Fruit fly (Drosophila melanogaster) Kc167 (cell line): ENCODE data around the gene CG14036.

ENCODE experiments used
- Myc ChIP-seq: fragments of >200 bp; optimal IDR thresholded peaks from 2 replicates; lab custom pipeline; 2017; ENCODE audit warnings: missing external identifiers
- Sin3A ChIP-seq: fragments of >200 bp; optimal IDR thresholded peaks from 2 replicates; lab custom pipeline; 2018; ENCODE audit warnings: missing external identifiers
- h ChIP-seq: fragments of >200 bp; optimal IDR thresholded peaks from 3 replicates; lab custom pipeline; 2018; ENCODE audit warnings: missing external identifiers
- insv ChIP-seq: fragments of >200 bp; optimal IDR thresholded peaks from 3 replicates; lab custom pipeline; 2018; ENCODE audit warnings: missing external identifiers
- psq ChIP-seq: fragments of >200 bp; optimal IDR thresholded peaks from 2 replicates; lab custom pipeline; 2017; ENCODE audit warnings: missing external identifiers
- ttk ChIP-seq: sonication (Bioruptor generic); optimal IDR thresholded peaks from 2 replicates; lab custom pipeline; 2017; ENCODE audit warnings: missing external identifiers

The CG14036 gene

DNA sequence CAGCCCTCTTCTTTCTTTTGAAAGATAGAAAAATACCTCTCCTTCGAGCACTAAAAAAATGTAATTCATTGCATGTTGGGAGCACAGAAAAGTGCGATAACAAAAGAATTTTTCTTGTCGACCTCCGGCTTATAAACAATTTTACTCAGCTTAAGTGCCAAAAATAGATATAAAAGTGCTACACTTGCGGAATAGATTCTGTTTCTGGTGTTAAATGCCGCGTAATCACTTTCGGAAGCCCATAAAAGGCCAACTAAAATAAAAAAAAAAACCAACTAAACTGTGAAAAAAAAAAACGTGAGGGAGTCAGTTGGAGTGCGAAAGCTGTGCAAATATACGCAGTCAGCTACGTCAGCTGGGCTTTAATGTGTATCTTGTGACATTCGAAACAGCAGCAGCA is 34.8 kb upstream of the CG14036 start:
- TF ChIP-seq Sin3A, result no peak
- no peak for TF ChIP-seq ttk (lab: Kevin White, UChicago)
- no peak for TF ChIP-seq h (lab: Kevin White, UChicago)
- no peak for TF ChIP-seq Myc (lab: Kevin White, UChicago)
- TF ChIP-seq insv (lab: Kevin White, UChicago), result no peak
- TF ChIP-seq psq (lab: Kevin White, UChicago), result no peak

DNA sequence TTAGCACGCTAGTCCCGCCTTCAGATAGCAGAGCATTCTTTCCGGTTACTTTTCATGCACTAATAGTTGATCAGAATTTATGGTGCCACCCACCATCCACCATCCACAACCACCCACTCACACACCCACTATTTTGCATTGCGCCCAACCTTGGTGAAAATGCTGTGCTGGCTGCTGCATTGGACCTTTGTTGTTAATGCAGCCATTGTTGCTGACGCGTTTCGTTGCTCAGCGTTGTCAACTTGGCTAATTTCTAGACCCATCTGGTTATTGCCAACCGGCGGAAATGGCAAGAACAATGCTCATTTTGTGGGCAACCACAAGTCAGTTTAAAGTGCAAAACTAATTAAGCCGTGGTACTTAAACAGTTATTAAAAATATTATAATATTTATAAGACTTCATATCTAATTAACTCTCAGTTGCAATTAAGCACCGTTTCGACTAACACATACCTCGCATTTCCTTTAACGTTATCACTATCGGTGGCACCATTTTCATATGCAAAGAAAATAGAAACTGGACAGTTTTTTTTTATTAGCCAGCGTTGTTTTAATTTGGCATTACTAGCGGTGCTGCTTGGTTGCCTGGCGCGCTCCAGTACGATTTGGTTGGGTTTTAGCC is 33.9 kb upstream of the CG14036 start:
- TF ChIP-seq psq (lab: Kevin White, UChicago) (no peak), insv (lab: Kevin White, UChicago) (no peak), ttk (lab: Kevin White, UChicago) (no peak), Sin3A (no peak), Myc (lab: Kevin White, UChicago) (no peak), h (lab: Kevin White, UChicago) (no peak)

DNA sequence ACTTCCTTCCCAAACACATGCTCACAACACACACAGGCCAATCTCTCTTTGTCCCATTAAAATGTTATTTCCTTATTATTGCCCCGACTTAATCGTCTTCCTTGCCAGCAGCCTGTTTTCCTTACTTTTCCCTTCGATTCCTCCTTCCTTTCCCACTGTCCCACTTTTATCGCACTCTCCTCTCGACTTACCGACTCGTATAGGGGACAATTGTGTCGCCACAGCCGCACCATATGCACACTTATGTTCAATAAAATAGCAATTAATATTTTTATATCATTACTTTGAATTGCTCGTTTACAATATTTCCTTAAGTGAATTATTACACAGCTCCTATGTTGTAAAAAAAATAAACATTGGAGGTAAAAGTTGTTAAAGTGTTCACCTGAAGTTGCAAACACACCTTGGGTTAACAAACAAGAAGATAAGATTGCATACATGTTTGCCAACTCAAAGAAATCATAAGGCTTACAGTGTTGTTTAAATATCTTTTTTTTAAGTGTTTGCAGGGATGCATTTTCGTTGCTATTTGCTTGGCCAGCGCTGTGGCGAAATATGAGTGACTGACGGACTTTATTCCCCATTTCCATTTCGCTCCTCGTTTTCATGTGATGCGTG is 32.2 kb upstream of the CG14036 start:
- TF ChIP-seq psq (lab: Kevin White, UChicago), result no peak
- TF ChIP-seq Sin3A, result no peak
- no peak for TF ChIP-seq Myc (lab: Kevin White, UChicago)
- no peak for TF ChIP-seq ttk (lab: Kevin White, UChicago)

DNA sequence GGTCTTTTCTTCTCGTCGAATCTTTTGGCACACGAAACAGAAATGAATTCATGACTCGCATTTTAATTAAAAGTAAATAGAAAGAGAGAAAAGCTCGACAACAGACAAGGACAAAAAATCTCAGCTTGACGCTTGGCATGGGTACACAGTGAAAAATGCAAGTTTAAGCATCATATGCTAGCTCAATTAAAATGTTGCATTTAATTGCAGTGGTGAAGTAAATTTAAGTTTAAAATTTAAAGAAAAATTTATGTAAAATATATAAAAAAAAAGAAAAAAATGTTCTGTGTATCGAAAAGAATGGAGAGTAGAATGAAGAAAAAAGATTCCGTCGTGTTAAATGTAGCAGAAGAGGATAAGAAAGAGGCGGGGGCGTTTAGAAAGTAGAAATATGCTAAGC is 30.7 kb upstream of the CG14036 start:
- TF ChIP-seq h (lab: Kevin White, UChicago) (no peak), ttk (lab: Kevin White, UChicago) (no peak), insv (lab: Kevin White, UChicago) (no peak), psq (lab: Kevin White, UChicago) (no peak), Sin3A (no peak), Myc (lab: Kevin White, UChicago) (no peak)

- TF ChIP-seq Myc (lab: Kevin White, UChicago), result no peak
- no peak for TF ChIP-seq insv (lab: Kevin White, UChicago)
- no peak for TF ChIP-seq Sin3A
- TF ChIP-seq psq (lab: Kevin White, UChicago), result no peak
- no peak for TF ChIP-seq h (lab: Kevin White, UChicago)
- no peak for TF ChIP-seq ttk (lab: Kevin White, UChicago)
Observed at dm6 chr2L:5084586-5085257, 29.9 kb upstream of the CG14036 start.

DNA sequence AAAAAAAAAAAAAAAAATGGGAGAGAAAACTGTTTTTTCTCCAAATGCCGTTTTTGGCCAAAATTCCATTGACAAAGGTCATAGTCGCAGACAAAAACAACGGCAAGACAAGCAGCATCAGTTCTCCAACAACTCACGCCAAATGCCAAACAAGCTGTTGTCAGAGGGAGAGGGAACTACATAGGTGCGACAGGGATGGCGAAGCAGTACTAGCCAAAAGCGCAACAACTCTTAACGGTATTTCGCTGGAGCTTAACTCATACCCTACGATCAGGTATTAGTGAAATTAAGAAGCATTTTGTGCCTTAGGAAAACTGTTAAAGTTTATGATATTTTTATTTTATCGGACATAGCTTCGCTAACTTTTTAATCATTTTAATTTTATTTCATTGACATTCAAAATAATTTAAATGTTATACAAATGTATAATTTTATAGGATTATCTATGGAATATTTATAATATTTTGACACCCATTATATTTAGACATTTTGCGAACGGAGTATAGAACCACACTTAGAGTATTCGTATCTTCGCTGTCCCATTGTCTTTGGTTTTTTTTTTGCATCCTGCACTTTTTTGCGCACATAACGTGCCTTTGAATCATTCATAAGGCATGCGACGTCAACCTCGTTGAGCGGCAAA is 25.5 kb upstream of the CG14036 start:
- no peak for TF ChIP-seq h (lab: Kevin White, UChicago)
- TF ChIP-seq Sin3A, result no peak
- no peak for TF ChIP-seq ttk (lab: Kevin White, UChicago)
- TF ChIP-seq Myc (lab: Kevin White, UChicago), result no peak
- TF ChIP-seq psq (lab: Kevin White, UChicago), result no peak
- TF ChIP-seq insv (lab: Kevin White, UChicago), result no peak

dm6 chr2L:5079200-5079599 is 24.4 kb upstream of the CG14036 start:
- TF ChIP-seq h (lab: Kevin White, UChicago) (no peak), psq (lab: Kevin White, UChicago) (no peak), ttk (lab: Kevin White, UChicago) (no peak), Myc (lab: Kevin White, UChicago) (no peak), insv (lab: Kevin White, UChicago) (no peak), Sin3A (no peak)

DNA sequence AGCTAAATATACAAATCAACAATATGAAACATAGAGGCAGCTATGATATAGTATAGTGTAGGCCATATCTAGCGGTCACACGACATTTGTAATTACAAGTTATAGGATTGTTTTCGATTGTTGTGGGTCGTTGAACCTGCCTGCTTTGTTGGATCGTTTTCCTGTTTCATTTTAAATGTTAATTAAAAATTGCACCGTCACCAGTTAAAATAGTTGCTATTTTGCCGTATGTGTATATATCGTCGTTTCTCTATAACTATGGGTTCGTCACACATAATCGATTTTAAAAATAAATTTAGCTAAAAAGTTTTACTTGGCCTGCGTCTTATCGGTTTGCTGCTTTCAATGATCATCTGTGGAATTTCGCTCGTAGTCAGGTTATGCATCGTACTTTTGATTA is 17.5 kb upstream of the CG14036 start:
- TF ChIP-seq Myc (lab: Kevin White, UChicago) (no peak), h (lab: Kevin White, UChicago) (no peak), insv (lab: Kevin White, UChicago) (no peak), ttk (lab: Kevin White, UChicago) (no peak), Sin3A (no peak), psq (lab: Kevin White, UChicago) (no peak)

DNA sequence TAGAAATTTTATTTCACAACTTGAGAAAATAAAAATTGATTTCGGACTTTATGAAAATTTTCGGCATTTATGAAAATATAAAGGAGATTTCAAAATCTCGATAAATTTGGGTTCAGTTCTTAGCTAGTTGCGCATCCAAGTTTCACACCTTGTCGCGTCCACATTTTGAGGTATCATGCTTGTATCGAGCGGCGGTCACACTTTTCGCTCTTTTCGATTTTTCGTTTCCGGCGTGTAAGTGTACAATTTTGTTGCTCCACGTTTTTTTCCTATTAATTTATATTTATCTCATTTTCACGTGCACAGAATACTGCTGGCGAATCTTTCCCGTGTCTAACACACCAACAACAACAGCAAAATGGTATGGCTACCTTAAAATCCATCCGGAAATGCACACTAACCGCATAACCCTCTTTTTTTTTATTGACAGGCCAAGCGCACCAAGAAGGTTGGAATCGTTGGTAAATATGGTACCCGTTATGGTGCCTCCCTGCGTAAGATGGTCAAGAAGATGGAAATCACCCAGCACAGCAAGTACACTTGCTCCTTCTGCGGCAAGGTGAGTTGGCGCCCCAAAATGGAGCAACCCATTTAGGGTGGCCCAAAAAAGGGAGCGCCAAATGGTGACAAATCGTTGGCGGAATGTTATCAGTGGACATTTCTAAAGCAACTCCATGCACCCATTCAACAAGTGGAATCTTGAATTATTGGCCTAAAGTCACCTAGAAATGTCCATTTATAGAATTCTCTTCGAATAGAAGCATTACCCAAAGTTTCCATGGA is 16.2 kb upstream of the CG14036 start, which contains the start of gene RpL37A:
RpL37A (plus strand) TSS at position 161 of the 783 bp plus-strand sequence.
- TF ChIP-seq h (lab: Kevin White, UChicago) (no peak), Myc (lab: Kevin White, UChicago) (no peak), ttk (lab: Kevin White, UChicago) (no peak), Sin3A (no peak), insv (lab: Kevin White, UChicago) (no peak), psq (lab: Kevin White, UChicago) (no peak)

- TF ChIP-seq ttk (lab: Kevin White, UChicago) (no peak), Sin3A (no peak), Myc (lab: Kevin White, UChicago) (no peak), psq (lab: Kevin White, UChicago) (no peak), insv (lab: Kevin White, UChicago) (no peak), h (lab: Kevin White, UChicago) (no peak)
Observed at dm6 chr2L:5063936-5064335, 9.1 kb upstream of the CG14036 start.
